Worm (Caenorhabditis elegans) whole organism, L4 larva: ENCODE measurements around the gene F13A2.2.

Experiments used
- ama-1 ChIP-seq: fragments of 150-350 bp; optimal IDR thresholded peaks from 2 replicates; lab custom pipeline; 2014; ENCODE audit warnings: inconsistent platforms, mixed read lengths
- egl-27 ChIP-seq: sonication (generic microtip); optimal IDR thresholded peaks from 3 replicates; lab custom pipeline; 2017; ENCODE audit warnings: missing biosample characterization, missing genetic modification reagents, missing genetic modification characterization
- hlh-11 ChIP-seq: fragments of 200-800 bp; sonication (Bioruptor generic); optimal IDR thresholded peaks from 2 replicates; lab custom pipeline; 2018; ENCODE audit warnings: mild to moderate bottlenecking, missing genetic modification characterization, missing compliant biosample characterization
- nhr-10 ChIP-seq: fragments of 150-350 bp; optimal IDR thresholded peaks from 2 replicates; lab custom pipeline; 2014; ENCODE audit warnings: missing biosample characterization, missing genetic modification characterization
- snpc-4 ChIP-seq: fragments of 150-350 bp; optimal IDR thresholded peaks from 2 replicates; lab custom pipeline; 2014; ENCODE audit warnings: missing biosample characterization, missing genetic modification characterization

- TF ChIP-seq snpc-4 (tag; lab: Kevin White, UChicago), result no peak
- no peak for TF ChIP-seq ama-1
- TF ChIP-seq nhr-10, result no peak
- TF ChIP-seq hlh-11, result no peak
- TF ChIP-seq egl-27 (tag; lab: Kevin White, UChicago), result no peak
Measured at ce11 chrV:4407519-4407918, 23.1 kb upstream of the F13A2.2 start, which contains the start of gene nhr-118.
